Worm (Caenorhabditis elegans) whole organism, L4 larva: ENCODE data around the gene ZK662.6.

ENCODE experiments used
- D1046.2 ChIP-seq: fragments of 200-800 bp; sonication (Bioruptor generic); IDR thresholded peaks from 2 replicates; pipeline ENCODE4 v1.3.6; 2022; ENCODE audit warnings: missing genetic modification characterization, missing compliant biosample characterization
- F37D6.2 ChIP-seq: sonication (generic microtip); optimal IDR thresholded peaks from 2 replicates; lab custom pipeline; 2016; ENCODE audit warnings: mild to moderate bottlenecking, missing genetic modification characterization, missing compliant biosample characterization
- F49E8.2 ChIP-seq: sonication (generic microtip); optimal IDR thresholded peaks from 2 replicates; lab custom pipeline; 2016; ENCODE audit warnings: missing compliant biosample characterization, mild to moderate bottlenecking, missing genetic modification characterization, borderline replicate concordance
- T26A8.4 ChIP-seq: fragments of 200-800 bp; sonication (Bioruptor generic); IDR thresholded peaks from 2 replicates; pipeline ENCODE4 v1.3.6; 2022; ENCODE audit warnings: missing genetic modification characterization, missing compliant biosample characterization
- attf-4 ChIP-seq: sonication (generic microtip); optimal IDR thresholded peaks from 3 replicates; lab custom pipeline; 2017; ENCODE audit warnings: missing biosample characterization, missing genetic modification characterization
- ceh-28 ChIP-seq: fragments of 150-350 bp; optimal IDR thresholded peaks from 2 replicates; lab custom pipeline; 2014; ENCODE audit warnings: missing biosample characterization, missing genetic modification reagents, missing genetic modification characterization
- ceh-32 ChIP-seq: sonication (generic microtip); optimal IDR thresholded peaks from 2 replicates; lab custom pipeline; 2016; ENCODE audit warnings: mild to moderate bottlenecking, missing genetic modification characterization, missing compliant biosample characterization; ENCODE audit not compliant: poor library complexity
- ceh-62 ChIP-seq: sonication (generic microtip); optimal IDR thresholded peaks from 2 replicates; lab custom pipeline; 2017; ENCODE audit warnings: missing biosample characterization, missing genetic modification characterization
- ctbp-1 ChIP-seq: fragments of 200-800 bp; sonication (Bioruptor generic); IDR thresholded peaks from 2 replicates; pipeline ENCODE4 v1.3.6; 2022; ENCODE audit warnings: missing genetic modification reagents, missing genetic modification characterization, missing compliant biosample characterization
- daf-16 ChIP-seq, 3 experiments: sonication (generic microtip); optimal IDR thresholded peaks; 2 replicates each; lab custom pipeline; 2016 to 2017; ENCODE audit warnings: missing genetic modification characterization in 3 of 3, missing genetic modification reagents in 3 of 3, mild to moderate bottlenecking in 2 of 3, missing compliant biosample characterization in 2 of 3, missing biosample characterization in 1 of 3, moderate library complexity in 1 of 3
- daf-19 ChIP-seq: fragments of 200-800 bp; sonication (Bioruptor generic); conservative IDR thresholded peaks from 2 replicates; pipeline ENCODE4 v1.3.6; 2022; ENCODE audit warnings: missing genetic modification characterization, missing compliant biosample characterization
- daf-8 ChIP-seq: fragments of 200-800 bp; sonication (Bioruptor generic); IDR thresholded peaks from 2 replicates; pipeline ENCODE4 v1.3.6; 2022; ENCODE audit warnings: missing genetic modification characterization, missing compliant biosample characterization
- duxl-1 ChIP-seq: sonication (generic microtip); optimal IDR thresholded peaks from 2 replicates; lab custom pipeline; 2016; ENCODE audit warnings: mild to moderate bottlenecking, missing genetic modification characterization, moderate library complexity, missing compliant biosample characterization; ENCODE audit not compliant: poor library complexity
- egl-27 ChIP-seq: sonication (generic microtip); optimal IDR thresholded peaks from 3 replicates; lab custom pipeline; 2017; ENCODE audit warnings: missing biosample characterization, missing genetic modification reagents, missing genetic modification characterization
- egl-43 ChIP-seq: fragments of 200-800 bp; sonication (Bioruptor generic); IDR thresholded peaks from 2 replicates; pipeline ENCODE4 v1.3.6; 2022; ENCODE audit warnings: missing genetic modification reagents, missing genetic modification characterization, missing compliant biosample characterization
- fos-1 ChIP-seq: fragments of 150-350 bp; optimal IDR thresholded peaks from 2 replicates; lab custom pipeline; 2014; ENCODE audit warnings: missing biosample characterization, missing genetic modification characterization
- gei-8 ChIP-seq: fragments of 200-800 bp; sonication (Bioruptor generic); optimal IDR thresholded peaks from 2 replicates; lab custom pipeline; 2018; ENCODE audit warnings: mild to moderate bottlenecking, missing genetic modification characterization, missing compliant biosample characterization
- hlh-11 ChIP-seq: fragments of 200-800 bp; sonication (Bioruptor generic); optimal IDR thresholded peaks from 2 replicates; lab custom pipeline; 2018; ENCODE audit warnings: mild to moderate bottlenecking, missing genetic modification characterization, missing compliant biosample characterization
- hlh-30 ChIP-seq: sonication (generic microtip); optimal IDR thresholded peaks from 2 replicates; lab custom pipeline; 2017; ENCODE audit warnings: antibody characterized with exemption, mild to moderate bottlenecking, missing genetic modification characterization, missing compliant biosample characterization; ENCODE audit not compliant: insufficient read depth
- hmg-1.1 ChIP-seq: fragments of 200-800 bp; sonication (Bioruptor generic); IDR thresholded peaks from 2 replicates; pipeline ENCODE4 v1.3.6; 2022; ENCODE audit warnings: missing genetic modification reagents, missing genetic modification characterization, missing compliant biosample characterization
- jun-1 ChIP-seq: fragments of 150-350 bp; optimal IDR thresholded peaks from 2 replicates; lab custom pipeline; 2014; ENCODE audit warnings: missing biosample characterization, missing genetic modification reagents, missing genetic modification characterization
- lim-7 ChIP-seq: fragments of 200-800 bp; sonication (Bioruptor generic); IDR thresholded peaks from 2 replicates; pipeline ENCODE4 v1.3.6; 2022; ENCODE audit warnings: missing genetic modification characterization, missing compliant biosample characterization
- lin-13 ChIP-seq: fragments of 150-350 bp; optimal IDR thresholded peaks from 2 replicates; lab custom pipeline; 2014; ENCODE audit warnings: missing biosample characterization, missing genetic modification reagents, missing genetic modification characterization
- lin-39 ChIP-seq: fragments of 150-350 bp; optimal IDR thresholded peaks from 2 replicates; lab custom pipeline; 2014; ENCODE audit warnings: missing biosample characterization, missing genetic modification reagents, missing genetic modification characterization
- mep-1 ChIP-seq: fragments of 150-350 bp; sonication (generic microtip); optimal IDR thresholded peaks from 3 replicates; lab custom pipeline; 2014; ENCODE audit warnings: missing biosample characterization, missing genetic modification characterization
- mes-2 ChIP-seq: sonication (generic microtip); optimal IDR thresholded peaks from 2 replicates; lab custom pipeline; 2016; ENCODE audit warnings: missing genotype, mild to moderate bottlenecking, missing genetic modification characterization, missing compliant biosample characterization; ENCODE audit not compliant: poor library complexity, severe bottlenecking
- nhr-10 ChIP-seq: fragments of 150-350 bp; optimal IDR thresholded peaks from 2 replicates; lab custom pipeline; 2014; ENCODE audit warnings: missing biosample characterization, missing genetic modification characterization
- nhr-111 ChIP-seq: fragments of 200-800 bp; sonication (Bioruptor generic); optimal IDR thresholded peaks from 2 replicates; lab custom pipeline; 2018; ENCODE audit warnings: mild to moderate bottlenecking, missing genetic modification characterization, missing compliant biosample characterization
- nhr-237 ChIP-seq: sonication (generic microtip); optimal IDR thresholded peaks from 2 replicates; lab custom pipeline; 2017; ENCODE audit warnings: missing biosample characterization, missing genetic modification characterization
- nhr-41 ChIP-seq: fragments of 200-800 bp; sonication (Bioruptor generic); IDR thresholded peaks from 2 replicates; pipeline ENCODE4 v1.3.6; 2022; ENCODE audit warnings: missing genetic modification reagents, missing genetic modification characterization, missing compliant biosample characterization
- pqm-1 ChIP-seq: sonication (generic microtip); optimal IDR thresholded peaks from 2 replicates; lab custom pipeline; 2017; ENCODE audit warnings: missing biosample characterization, missing genetic modification characterization
- rbr-2 ChIP-seq: sonication (generic microtip); optimal IDR thresholded peaks from 2 replicates; lab custom pipeline; 2016; ENCODE audit warnings: missing genotype, missing genetic modification characterization, missing compliant biosample characterization
- set-16 ChIP-seq: fragments of 200-800 bp; sonication (Bioruptor generic); IDR thresholded peaks from 2 replicates; pipeline ENCODE4 v1.3.6; 2022; ENCODE audit warnings: missing genetic modification reagents, missing genetic modification characterization, missing compliant biosample characterization
- skn-1 ChIP-seq: fragments of 150-350 bp; optimal IDR thresholded peaks from 2 replicates; lab custom pipeline; 2014; ENCODE audit warnings: missing biosample characterization, missing genetic modification characterization
- spr-3 ChIP-seq: fragments of 200-800 bp; sonication (Bioruptor generic); optimal IDR thresholded peaks from 2 replicates; lab custom pipeline; 2018; ENCODE audit warnings: mild to moderate bottlenecking, missing genetic modification characterization, missing compliant biosample characterization
- unc-130 ChIP-seq: sonication (generic microtip); optimal IDR thresholded peaks from 2 replicates; lab custom pipeline; 2016; ENCODE audit warnings: missing genetic modification reagents, missing genetic modification characterization, missing compliant biosample characterization
- unc-39 ChIP-seq: sonication (generic microtip); optimal IDR thresholded peaks from 2 replicates; lab custom pipeline; 2017; ENCODE audit warnings: missing biosample characterization, missing genetic modification characterization
- unc-62 ChIP-seq, 3 experiments: fragments of 150-350 bp in 1 of 3; sonication (generic microtip); optimal IDR thresholded peaks in 2 of 3; peaks in 1 of 3; 1 replicate in 1 of 3; 2 replicates in 2 of 3; lab custom pipeline; 2014 to 2017; ENCODE audit warnings: missing biosample characterization in 3 of 3, missing genetic modification characterization in 3 of 3, missing genetic modification reagents in 3 of 3, missing genotype in 1 of 3
- zfp-2 ChIP-seq: sonication (generic microtip); optimal IDR thresholded peaks from 2 replicates; lab custom pipeline; 2016; ENCODE audit warnings: mild to moderate bottlenecking, missing genetic modification characterization, missing compliant biosample characterization
- zip-2 ChIP-seq: fragments of 150-350 bp; optimal IDR thresholded peaks from 2 replicates; lab custom pipeline; 2014; ENCODE audit warnings: missing biosample characterization, missing genetic modification characterization
- ztf-11 ChIP-seq: fragments of 150-350 bp; optimal IDR thresholded peaks from 2 replicates; lab custom pipeline; 2014; ENCODE audit warnings: missing biosample characterization, missing genetic modification characterization
- ztf-7 ChIP-seq: fragments of 150-350 bp; optimal IDR thresholded peaks from 2 replicates; lab custom pipeline; 2014; ENCODE audit warnings: missing biosample characterization, missing genetic modification characterization

Gene ZK662.6

DNA sequence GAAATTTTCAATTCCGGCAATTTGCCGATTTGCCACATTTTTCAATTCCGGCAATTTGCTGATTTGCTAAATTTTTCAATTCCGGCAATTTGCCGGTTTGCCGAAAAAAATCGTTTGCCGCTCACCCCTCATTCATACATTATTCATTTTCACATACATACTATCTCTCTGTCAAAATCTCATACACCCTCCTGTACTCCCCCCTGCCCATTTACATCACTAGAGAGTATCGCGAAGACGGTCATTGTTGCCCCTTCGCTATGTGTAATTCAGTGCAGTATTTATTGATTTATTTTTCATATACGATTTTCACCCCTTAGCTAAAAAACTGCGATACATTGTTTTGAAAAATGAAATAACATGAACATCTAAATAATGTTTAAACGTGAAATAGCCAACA is 18.0 kb downstream of the ZK662.6 start (continued):
- TF ChIP-seq ceh-32: peak; percentile 18
- peak; percentile 71 for TF ChIP-seq hlh-11 (tag; lab: Kevin White, UChicago)
- peak; percentile 93 for TF ChIP-seq mes-2 (tag; lab: Kevin White, UChicago)
- TF ChIP-seq F37D6.2 (tag; lab: Kevin White, UChicago): peak; percentile 79
- no peak for TF ChIP-seq daf-8 (GFP tag; lab: Robert Waterston, UW)
- peak; percentile 58 for TF ChIP-seq pqm-1 (tag; lab: Kevin White, UChicago)
- TF ChIP-seq egl-27 (tag; lab: Kevin White, UChicago): no peak
- no peak for TF ChIP-seq ztf-11 (tag; lab: Kevin White, UChicago)
- no peak for TF ChIP-seq unc-130 (GFP tag; lab: Kevin White, UChicago)
- no peak for TF ChIP-seq daf-19 (GFP tag; lab: Robert Waterston, UW)
- TF ChIP-seq rbr-2 (tag; lab: Kevin White, UChicago): peak; percentile 85
- no peak for TF ChIP-seq zfp-2 (tag; lab: Kevin White, UChicago)
- no peak for TF ChIP-seq fos-1 (tag; lab: Kevin White, UChicago)
- TF ChIP-seq duxl-1 (tag; lab: Kevin White, UChicago): peak; percentile 95
- no peak for TF ChIP-seq lin-39 (tag; lab: Kevin White, UChicago)
- TF ChIP-seq nhr-41 (GFP tag; lab: Robert Waterston, UW): no peak
- peak; percentile 74 for TF ChIP-seq hlh-30
- peak; percentile 81 for TF ChIP-seq ztf-7
- TF ChIP-seq ctbp-1 (GFP tag; lab: Robert Waterston, UW): 0 out of 2 replicates have a peak, but pooled peaks have one; percentile 13
- TF ChIP-seq lin-13 (GFP tag; lab: Kevin White, UChicago): peak; percentile 69
- no peak for TF ChIP-seq egl-43
- peak; percentile 79 for TF ChIP-seq ceh-28 (tag; lab: Kevin White, UChicago)
- peak; percentile 85 for TF ChIP-seq zip-2 (tag; lab: Kevin White, UChicago)
- TF ChIP-seq T26A8.4 (GFP tag; lab: Robert Waterston, UW): peak; percentile 89
- TF ChIP-seq nhr-237 (tag; lab: Kevin White, UChicago): no peak
- peak; percentile 41 for TF ChIP-seq nhr-10 (tag; lab: Kevin White, UChicago)
- peak; percentile 13 for TF ChIP-seq spr-3 (GFP tag; lab: Kevin White, UChicago)
- TF ChIP-seq jun-1 (tag; lab: Kevin White, UChicago): peak; percentile 89

DNA sequence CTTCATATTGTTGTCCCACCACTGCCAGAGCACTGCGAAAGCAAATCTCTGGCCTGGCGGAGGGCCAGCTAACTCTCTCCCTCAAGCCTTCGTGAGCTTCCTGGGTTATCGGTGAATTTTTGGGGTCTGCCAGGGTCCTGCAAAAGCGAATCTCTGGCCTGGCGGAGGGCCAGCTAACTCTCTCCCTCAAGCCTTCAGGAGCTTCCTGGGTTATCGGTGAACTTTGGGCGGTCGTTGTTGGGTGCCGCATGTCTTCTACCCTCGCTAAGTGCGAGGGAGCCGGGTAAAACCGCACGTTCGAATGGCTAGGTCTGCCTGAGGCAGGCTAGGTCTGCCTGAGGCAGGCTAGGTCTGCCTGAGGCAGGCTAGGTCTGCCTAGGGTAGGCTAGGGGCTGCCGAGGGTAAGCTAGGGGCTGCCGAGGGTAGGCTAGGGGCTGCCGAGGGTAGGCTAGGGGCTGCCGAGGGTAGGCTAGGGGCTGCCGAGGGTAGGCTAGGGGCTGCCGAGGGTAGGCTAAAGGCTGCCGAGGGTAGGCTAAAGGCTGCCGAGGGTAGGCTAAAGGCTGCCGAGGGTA is 20.1 kb downstream of the ZK662.6 start:
- TF ChIP-seq egl-43 (peak; percentile 20; the same call in 1 of the 2 replicates), set-16 (peak; percentile 97), ctbp-1 (GFP tag; lab: Robert Waterston, UW) (0 out of 2 replicates have a peak, but pooled peaks have one; percentile 41)

DNA sequence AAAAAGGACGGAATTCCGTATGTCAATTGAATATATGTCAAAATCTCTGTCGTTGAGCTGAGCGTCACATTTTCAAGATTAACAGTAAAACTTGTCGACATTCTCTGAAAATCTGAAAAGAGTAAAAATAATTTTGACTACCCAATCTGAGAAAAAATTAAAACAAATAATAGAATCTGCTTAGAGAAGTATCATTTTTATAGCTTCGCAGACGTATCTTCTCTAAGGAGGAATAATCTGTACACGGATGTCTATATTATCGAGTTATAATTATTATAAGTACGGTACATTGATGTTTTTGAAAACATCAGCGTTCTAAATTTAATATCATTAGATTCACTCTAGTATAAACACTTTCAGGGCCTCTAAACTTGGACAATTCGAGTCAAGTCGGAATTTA is 22.1 kb downstream of the ZK662.6 start, which contains the start of gene srg-64:
TSS of gene srg-64 (minus strand) at position 101 of the 400 bp plus-strand sequence.
- TF ChIP-seq nhr-10 (tag; lab: Kevin White, UChicago) (no peak), fos-1 (tag; lab: Kevin White, UChicago) (no peak), T26A8.4 (GFP tag; lab: Robert Waterston, UW) (no peak), ceh-62 (no peak)

ce11 chrX:15741852-15742251 is 23.4 kb downstream of the ZK662.6 start:
- TF ChIP-seq D1046.2 (peak; percentile 79; the same call in 1 of the 2 replicates), attf-4 (tag; lab: Kevin White, UChicago) (no peak), mes-2 (tag; lab: Kevin White, UChicago) (peak; percentile 77), nhr-237 (tag; lab: Kevin White, UChicago) (no peak), lim-7 (GFP tag; lab: Robert Waterston, UW) (peak; percentile 88), skn-1 (tag; lab: Kevin White, UChicago) (no peak), daf-16 (GFP tag; optimal IDR thresholded peaks at IDR 0.05; lab: Kevin White, UChicago) (peak; percentile 35 to 78), daf-16 (tag; optimal IDR thresholded peaks at IDR 0.05; lab: Kevin White, UChicago) (peak; percentile 75), unc-62 (GFP tag; optimal IDR thresholded peaks at IDR 0.05 in 1 of 2; lab: Kevin White, UChicago) (no peak), unc-62 (tag; optimal IDR thresholded peaks at IDR 0.05; lab: Kevin White, UChicago) (no peak), mep-1 (peak; percentile 84), hlh-30 (peak; percentile 68), hmg-1.1 (GFP tag; lab: Robert Waterston, UW) (peak; percentile 97), unc-39 (tag; lab: Kevin White, UChicago) (no peak), egl-43 (peak; percentile 96), nhr-111 (GFP tag; lab: Kevin White, UChicago) (peak; percentile 84), gei-8 (GFP tag; lab: Kevin White, UChicago) (no peak), F49E8.2 (peak; percentile 54), ztf-11 (tag; lab: Kevin White, UChicago) (no peak), zip-2 (tag; lab: Kevin White, UChicago) (no peak), lin-39 (tag; lab: Kevin White, UChicago) (no peak)
